Fruit fly (Drosophila melanogaster) whole organism, wandering third instar larva: ENCODE data around the gene Inx3.
A peak's percentile ranks its signal among the peaks of the same experiment; 100 is the strongest.

Source experiments
- Abd-B ChIP-seq: fragments of >200 bp; optimal IDR thresholded peaks from 2 replicates; lab custom pipeline; 2017; ENCODE audit warnings: missing biosample characterization, missing genetic modification characterization
- CG32264 ChIP-seq: fragments of 200-800 bp; sonication (Bioruptor generic); optimal IDR thresholded peaks from 2 replicates; lab custom pipeline; 2016; ENCODE audit warnings: missing biosample characterization, missing genetic modification characterization
- CG9705 ChIP-seq: fragments of 200-800 bp; sonication (Bioruptor generic); optimal IDR thresholded peaks from 2 replicates; lab custom pipeline; 2018; ENCODE audit warnings: missing biosample characterization, mild to moderate bottlenecking, missing genetic modification characterization
- CrebA ChIP-seq: fragments of 200-800 bp; sonication (Bioruptor generic); optimal IDR thresholded peaks from 2 replicates; lab custom pipeline; 2016; ENCODE audit warnings: missing biosample characterization, mild to moderate bottlenecking, missing genetic modification characterization, borderline replicate concordance
- Dfd ChIP-seq: fragments of >200 bp; optimal IDR thresholded peaks from 2 replicates; lab custom pipeline; 2017; ENCODE audit warnings: missing biosample characterization, missing genetic modification characterization
- Dif ChIP-seq: fragments of 200-275, 200-300 bp; sonication (Bioruptor generic); optimal IDR thresholded peaks from 2 replicates; lab custom pipeline; 2018; ENCODE audit warnings: missing biosample characterization, missing genetic modification characterization; ENCODE audit not compliant: partially characterized antibody
- GATAd ChIP-seq: sonication (Bioruptor generic); optimal IDR thresholded peaks from 2 replicates; lab custom pipeline; 2016; ENCODE audit warnings: missing biosample characterization, missing genetic modification characterization
- HLH106 ChIP-seq: fragments of 200-800 bp; optimal IDR thresholded peaks from 3 replicates; lab custom pipeline; 2019; ENCODE audit warnings: missing biosample characterization, mild to moderate bottlenecking, missing genetic modification characterization, moderate library complexity
- Hnf4 ChIP-seq: fragments of 200-800 bp; sonication (Bioruptor generic); optimal IDR thresholded peaks from 2 replicates; lab custom pipeline; 2016; ENCODE audit warnings: missing biosample characterization, mild to moderate bottlenecking, missing genetic modification characterization
- Hr78 ChIP-seq: fragments of >200 bp; optimal IDR thresholded peaks from 2 replicates; lab custom pipeline; 2017; ENCODE audit warnings: missing biosample characterization, missing genetic modification characterization
- Hr83 ChIP-seq: fragments of 200-300 bp; sonication (Bioruptor generic); optimal IDR thresholded peaks from 2 replicates; lab custom pipeline; 2016; ENCODE audit warnings: missing biosample characterization, mild to moderate bottlenecking, missing genetic modification characterization, moderate library complexity; ENCODE audit not compliant: poor library complexity, severe bottlenecking
- Jra ChIP-seq: sonication (Bioruptor generic); optimal IDR thresholded peaks from 2 replicates; lab custom pipeline; 2016; ENCODE audit warnings: missing biosample characterization, missing genetic modification characterization
- Mio ChIP-seq: sonication (Bioruptor generic); optimal IDR thresholded peaks from 2 replicates; lab custom pipeline; 2016; ENCODE audit warnings: missing biosample characterization, missing genetic modification characterization
- Myc ChIP-seq: fragments of >200 bp; optimal IDR thresholded peaks from 2 replicates; lab custom pipeline; 2017
- N ChIP-seq: fragments of >200 bp; optimal IDR thresholded peaks from 2 replicates; lab custom pipeline; 2018; ENCODE audit warnings: missing biosample characterization, missing external identifiers, missing genetic modification characterization
- OdsH ChIP-seq: fragments of 200-800 bp; sonication (Bioruptor generic); optimal IDR thresholded peaks from 2 replicates; lab custom pipeline; 2016; ENCODE audit warnings: missing biosample characterization, mild to moderate bottlenecking, missing genetic modification characterization
- Rel ChIP-seq, 2 experiments: fragments of 200-800 bp; sonication (Bioruptor generic) in 1 of 2; optimal IDR thresholded peaks; 2 replicates in 1 of 2; 3 replicates in 1 of 2; lab custom pipeline; 2016 to 2019; ENCODE audit warnings: mild to moderate bottlenecking in 2 of 2, missing biosample characterization in 2 of 2, missing genetic modification characterization in 2 of 2, moderate library complexity in 1 of 2
- Sp1 ChIP-seq: fragments of 200-800 bp; sonication (Bioruptor generic); optimal IDR thresholded peaks from 3 replicates; lab custom pipeline; 2019; ENCODE audit warnings: missing biosample characterization, mild to moderate bottlenecking, missing genetic modification characterization, moderate library complexity
- Vsx2 ChIP-seq: fragments of 200-300, 225-300 bp; sonication (Bioruptor generic); optimal IDR thresholded peaks from 2 replicates; lab custom pipeline; 2018; ENCODE audit warnings: missing biosample characterization, missing genetic modification characterization; ENCODE audit not compliant: partially characterized antibody
- br ChIP-seq: fragments of 200-800 bp; sonication (Bioruptor generic); optimal IDR thresholded peaks from 2 replicates; lab custom pipeline; 2016; ENCODE audit warnings: missing biosample characterization, missing genetic modification characterization
- brk ChIP-seq: fragments of 200-800 bp; sonication (Bioruptor generic); optimal IDR thresholded peaks from 2 replicates; lab custom pipeline; 2016; ENCODE audit warnings: missing biosample characterization, mild to moderate bottlenecking, missing genetic modification characterization
- dl ChIP-seq, 2 experiments: fragments of 175-275, 200-275 bp in 1 of 2; fragments of 200-275 bp in 1 of 2; sonication (Bioruptor generic); optimal IDR thresholded peaks; lab custom pipeline; 2018; ENCODE audit warnings: mild to moderate bottlenecking in 2 of 2, missing biosample characterization in 2 of 2, missing genetic modification characterization in 2 of 2, moderate library complexity in 2 of 2; ENCODE audit not compliant: partially characterized antibody in 2 of 2, insufficient read depth in 1 of 2
- dmrt93B ChIP-seq: fragments of 200-800 bp; sonication (Bioruptor generic); optimal IDR thresholded peaks from 2 replicates; lab custom pipeline; 2018; ENCODE audit warnings: missing biosample characterization, mild to moderate bottlenecking, missing genetic modification characterization
- dsf ChIP-seq: sonication (Bioruptor generic); optimal IDR thresholded peaks from 2 replicates; lab custom pipeline; 2016; ENCODE audit warnings: missing biosample characterization, missing genetic modification characterization, borderline replicate concordance
- ey ChIP-seq: fragments of 200-800 bp; sonication (Bioruptor generic); optimal IDR thresholded peaks from 2 replicates; lab custom pipeline; 2016; ENCODE audit warnings: missing biosample characterization, missing genetic modification characterization
- foxo ChIP-seq, 2 experiments: fragments of 200-800 bp; sonication (Bioruptor generic); optimal IDR thresholded peaks; 2 replicates in 1 of 2; 3 replicates in 1 of 2; lab custom pipeline; 2016 to 2017; ENCODE audit warnings: missing biosample characterization in 2 of 2, missing genetic modification characterization in 2 of 2
- fru ChIP-seq: fragments of 200-800 bp; sonication (Bioruptor generic); optimal IDR thresholded peaks from 3 replicates; lab custom pipeline; 2016; ENCODE audit warnings: missing biosample characterization, mild to moderate bottlenecking, missing genetic modification characterization
- h ChIP-seq: fragments of 200-800 bp; sonication (Bioruptor generic); optimal IDR thresholded peaks from 3 replicates; lab custom pipeline; 2016; ENCODE audit warnings: missing biosample characterization, mild to moderate bottlenecking, missing genetic modification characterization
- jim ChIP-seq: fragments of 175-275, 200-325 bp; sonication (Bioruptor generic); optimal IDR thresholded peaks from 2 replicates; lab custom pipeline; 2016; ENCODE audit warnings: missing biosample characterization, mild to moderate bottlenecking, missing genetic modification characterization
- lola ChIP-seq: fragments of >200 bp; optimal IDR thresholded peaks from 2 replicates; lab custom pipeline; 2017; ENCODE audit warnings: missing biosample characterization, missing genetic modification characterization
- psq ChIP-seq: fragments of 200-800 bp; sonication (Bioruptor generic); optimal IDR thresholded peaks from 3 replicates; lab custom pipeline; 2017; ENCODE audit warnings: missing biosample characterization, mild to moderate bottlenecking, missing genetic modification characterization, moderate library complexity
- rgr ChIP-seq: fragments of 200-800 bp; sonication (Bioruptor generic); optimal IDR thresholded peaks from 3 replicates; lab custom pipeline; 2016; ENCODE audit warnings: missing biosample characterization, mild to moderate bottlenecking, missing genetic modification characterization
- sage ChIP-seq: fragments of 200-800 bp; sonication (Bioruptor generic); optimal IDR thresholded peaks from 2 replicates; lab custom pipeline; 2016; ENCODE audit warnings: missing biosample characterization, mild to moderate bottlenecking, missing genetic modification characterization
- sv ChIP-seq: fragments of 200-800 bp; sonication (Bioruptor generic); optimal IDR thresholded peaks from 3 replicates; lab custom pipeline; 2016; ENCODE audit warnings: missing biosample characterization, missing genetic modification characterization
- tai ChIP-seq: sonication (Bioruptor generic); optimal IDR thresholded peaks from 2 replicates; lab custom pipeline; 2016; ENCODE audit warnings: missing biosample characterization, missing genetic modification characterization
- usp ChIP-seq: fragments of >200 bp; optimal IDR thresholded peaks from 2 replicates; lab custom pipeline; 2017; ENCODE audit warnings: missing biosample characterization, missing genetic modification characterization
- woc ChIP-seq: sonication (Bioruptor generic); optimal IDR thresholded peaks from 2 replicates; lab custom pipeline; 2016; ENCODE audit warnings: missing biosample characterization, mild to moderate bottlenecking, missing genetic modification characterization

Gene Inx3

dm6 chr3R:28883434-28883833, 24.1 kb upstream of the Inx3 start, which contains the start of gene Nepl21:
Gene Nepl21, plus strand, starts transcription at chr3R:28883693.
- TF ChIP-seq Rel (GFP tag; optimal IDR thresholded peaks at IDR 0.05; lab: Kevin White, UChicago) (no peak), Rel (tag; optimal IDR thresholded peaks at IDR 0.05; lab: Kevin White, UChicago) (peak; percentile 17), CG32264 (GFP tag; lab: Kevin White, UChicago) (no peak)

dm6 chr3R:28880066-28880842, 21.0 kb upstream of the Inx3 start, which contains the start of the genes Nepl19 and Nepl20:
Gene Nepl19, minus strand, starts transcription at chr3R:28880122.
Gene Nepl20, plus strand, starts transcription at chr3R:28880792.
- TF ChIP-seq jim (GFP tag; lab: Kevin White, UChicago) (no peak), dmrt93B (GFP tag; lab: Kevin White, UChicago) (peak; percentile 68), Rel (GFP tag; optimal IDR thresholded peaks at IDR 0.05; lab: Kevin White, UChicago) (peak; percentile 51), Rel (tag; optimal IDR thresholded peaks at IDR 0.05; lab: Kevin White, UChicago) (peak; percentile 56), sv (GFP tag; lab: Kevin White, UChicago) (peak; percentile 81), OdsH (peak; percentile 92), dsf (no peak), br (GFP tag; lab: Kevin White, UChicago) (peak; percentile 86), rgr (GFP tag; lab: Kevin White, UChicago) (peak; percentile 90), tai (GFP tag; lab: Kevin White, UChicago) (no peak), CG9705 (no peak), sage (GFP tag; lab: Kevin White, UChicago) (peak; percentile 77), ey (peak; percentile 87), h (GFP tag; lab: Kevin White, UChicago) (peak; percentile 93), Dif (GFP tag; lab: Kevin White, UChicago) (no peak), GATAd (GFP tag; lab: Kevin White, UChicago) (no peak), Hr83 (no peak), Jra (GFP tag; lab: Kevin White, UChicago) (no peak), Myc (lab: Kevin White, UChicago) (no peak), Sp1 (peak; percentile 79), brk (GFP tag; lab: Kevin White, UChicago) (no peak), HLH106 (tag; lab: Kevin White, UChicago) (peak; percentile 84), Hr78 (GFP tag; lab: Kevin White, UChicago) (no peak), Hnf4 (GFP tag; lab: Kevin White, UChicago) (peak; percentile 85), usp (GFP tag; lab: Kevin White, UChicago) (no peak), N (GFP tag; lab: Kevin White, UChicago) (no peak), Abd-B (no peak), foxo (GFP tag; optimal IDR thresholded peaks at IDR 0.05; lab: Kevin White, UChicago) (peak in 1 of 2 experiments; percentile 90), Dfd (GFP tag; lab: Kevin White, UChicago) (no peak), lola (no peak), woc (GFP tag; lab: Kevin White, UChicago) (peak; percentile 53), Vsx2 (no peak), psq (peak; percentile 80), CG32264 (GFP tag; lab: Kevin White, UChicago) (peak; percentile 41), fru (GFP tag; lab: Kevin White, UChicago) (peak; percentile 89), Mio (GFP tag; lab: Kevin White, UChicago) (peak; percentile 12), CrebA (GFP tag; lab: Kevin White, UChicago) (peak; percentile 41), dl (GFP tag; optimal IDR thresholded peaks at IDR 0.05; lab: Kevin White, UChicago; ENCODE audit: insufficient read depth in 1 of 2, partially characterized antibody in 2 of 2) (no peak)
- TF ChIP-seq, all 38 proteins: peak for 19
